Worm (Caenorhabditis elegans) whole organism, early embryonic: ENCODE results near the gene anoh-1.
A peak's percentile ranks its signal among the peaks of the same experiment; 100 is the strongest.

Experiments used
- B0310.2 ChIP-seq: sonication (generic microtip); optimal IDR thresholded peaks from 2 replicates; lab custom pipeline; 2016; ENCODE audit warnings: mild to moderate bottlenecking, missing genetic modification characterization, missing compliant biosample characterization
- F13C5.2 ChIP-seq: sonication (generic microtip); optimal IDR thresholded peaks from 2 replicates; lab custom pipeline; 2017; ENCODE audit warnings: mild to moderate bottlenecking, missing genetic modification characterization, inconsistent platforms, missing compliant biosample characterization
- aly-1 ChIP-seq: sonication (generic microtip); optimal IDR thresholded peaks from 2 replicates; lab custom pipeline; 2016; ENCODE audit warnings: missing genetic modification characterization, missing compliant biosample characterization
- ama-1 ChIP-seq: fragments of 150-350 bp; optimal IDR thresholded peaks from 2 replicates; lab custom pipeline; 2014
- ceh-13 ChIP-seq: fragments of 200-800 bp; sonication (Bioruptor generic); optimal IDR thresholded peaks from 2 replicates; lab custom pipeline; 2018; ENCODE audit warnings: mild to moderate bottlenecking, missing genetic modification characterization, missing compliant biosample characterization
- ceh-36 ChIP-seq: sonication (generic microtip); optimal IDR thresholded peaks from 2 replicates; lab custom pipeline; 2016; ENCODE audit warnings: missing genetic modification characterization, inconsistent platforms, missing compliant biosample characterization
- ets-7 ChIP-seq: sonication (generic microtip); optimal IDR thresholded peaks from 2 replicates; lab custom pipeline; 2016; ENCODE audit warnings: missing genotype, missing genetic modification characterization, missing compliant biosample characterization
- flt-1 ChIP-seq: fragments of 200-800 bp; sonication (Bioruptor generic); IDR thresholded peaks from 2 replicates; pipeline ENCODE4 v1.3.6; 2022; ENCODE audit warnings: missing genetic modification characterization, missing compliant biosample characterization
- hmbx-1 ChIP-seq: sonication (generic microtip); optimal IDR thresholded peaks from 2 replicates; lab custom pipeline; 2016; ENCODE audit warnings: mild to moderate bottlenecking, missing genetic modification characterization, missing compliant biosample characterization
- hmg-4 ChIP-seq: fragments of 200-800 bp; sonication (Bioruptor generic); optimal IDR thresholded peaks from 2 replicates; lab custom pipeline; 2018; ENCODE audit warnings: mild to moderate bottlenecking, missing genetic modification characterization, missing compliant biosample characterization
- hnd-1 ChIP-seq: sonication (generic microtip); optimal IDR thresholded peaks from 2 replicates; lab custom pipeline; 2016; ENCODE audit warnings: missing genetic modification characterization, missing compliant biosample characterization
- pes-1 ChIP-seq: fragments of 200-800 bp; sonication (Bioruptor generic); IDR thresholded peaks from 2 replicates; pipeline ENCODE4 v1.3.6; 2022; ENCODE audit warnings: missing genetic modification reagents, missing genetic modification characterization, missing compliant biosample characterization
- scrt-1 ChIP-seq: fragments of 200-800 bp; sonication (Bioruptor generic); IDR thresholded peaks from 2 replicates; pipeline ENCODE4 v1.3.6; 2022; ENCODE audit warnings: missing genetic modification characterization, missing compliant biosample characterization
- sea-1 ChIP-seq: fragments of 200-800 bp; sonication (Bioruptor generic); conservative IDR thresholded peaks from 2 replicates; pipeline ENCODE4 v1.3.6; 2022; ENCODE audit warnings: missing genetic modification characterization, missing compliant biosample characterization
- tbx-11 ChIP-seq: fragments of 200-800 bp; sonication (Bioruptor generic); IDR thresholded peaks from 2 replicates; pipeline ENCODE4 v1.3.6; 2022; ENCODE audit warnings: missing genetic modification characterization, missing compliant biosample characterization
- tbx-37 ChIP-seq: fragments of 200-800 bp; sonication (Bioruptor generic); conservative IDR thresholded peaks from 2 replicates; pipeline ENCODE4 v1.3.6; 2022; ENCODE audit warnings: missing genetic modification reagents, missing genetic modification characterization, missing compliant biosample characterization
- tra-4 ChIP-seq: sonication (generic microtip); optimal IDR thresholded peaks from 2 replicates; lab custom pipeline; 2017; ENCODE audit warnings: missing genetic modification characterization, missing compliant biosample characterization

Gene anoh-1

ce11 chrIII:13268856-13269255 is 22.5 kb downstream of the anoh-1 start, which contains the start of gene cpf-2:
TSS of gene cpf-2 (minus strand) at chrIII:13268883.
- peak; percentile 12 for TF ChIP-seq tra-4
- TF ChIP-seq aly-1 (tag; lab: Kevin White, UChicago) = peak; percentile 44
- peak; percentile 55; the same call in 1 of the 2 replicates for TF ChIP-seq tbx-37
- TF ChIP-seq F13C5.2 = peak; percentile 93
- peak; percentile 33 for TF ChIP-seq hmbx-1 (tag; lab: Kevin White, UChicago)
- no peak for TF ChIP-seq ets-7 (tag; lab: Kevin White, UChicago)
- TF ChIP-seq flt-1 (GFP tag; lab: Robert Waterston, UW) = peak; percentile 64
- peak; percentile 33 for TF ChIP-seq ceh-13
- TF ChIP-seq pes-1 (GFP tag; lab: Robert Waterston, UW) = peak; percentile 75
- TF ChIP-seq hmg-4 (GFP tag; lab: Kevin White, UChicago) = peak; percentile 73
- TF ChIP-seq ceh-36 (tag; lab: Kevin White, UChicago) = peak; percentile 51
- peak; percentile 65; the same call in 1 of the 2 replicates for TF ChIP-seq tbx-11 (GFP tag; lab: Robert Waterston, UW)
- TF ChIP-seq hnd-1 (tag; lab: Kevin White, UChicago) = peak; percentile 13
- peak; percentile 57; the same call in 1 of the 2 replicates for TF ChIP-seq scrt-1
- no peak for TF ChIP-seq ama-1
- TF ChIP-seq sea-1 (GFP tag; lab: Robert Waterston, UW) = peak; percentile 80
- peak; percentile 33 for TF ChIP-seq B0310.2 (tag; lab: Kevin White, UChicago)

ce11 chrIII:13270896-13271295 is 24.5 kb downstream of the anoh-1 start:
- TF ChIP-seq tra-4 (no peak), hmg-4 (GFP tag; lab: Kevin White, UChicago) (no peak), ceh-13 (no peak), ama-1 (no peak), B0310.2 (tag; lab: Kevin White, UChicago) (no peak), ets-7 (tag; lab: Kevin White, UChicago) (no peak), aly-1 (tag; lab: Kevin White, UChicago) (no peak), tbx-37 (no peak), tbx-11 (GFP tag; lab: Robert Waterston, UW) (no peak), pes-1 (GFP tag; lab: Robert Waterston, UW) (no peak)

- TF ChIP-seq ceh-13 = no peak
- TF ChIP-seq sea-1 (GFP tag; lab: Robert Waterston, UW) = no peak
- TF ChIP-seq hmg-4 (GFP tag; lab: Kevin White, UChicago) = no peak
- TF ChIP-seq tbx-37 = no peak
- TF ChIP-seq scrt-1 = no peak
- TF ChIP-seq flt-1 (GFP tag; lab: Robert Waterston, UW) = no peak
- no peak for TF ChIP-seq hmbx-1 (tag; lab: Kevin White, UChicago)
- TF ChIP-seq pes-1 (GFP tag; lab: Robert Waterston, UW) = no peak
- no peak for TF ChIP-seq aly-1 (tag; lab: Kevin White, UChicago)
- TF ChIP-seq hnd-1 (tag; lab: Kevin White, UChicago) = no peak
- no peak for TF ChIP-seq tbx-11 (GFP tag; lab: Robert Waterston, UW)
- TF ChIP-seq ama-1 = no peak
- TF ChIP-seq ets-7 (tag; lab: Kevin White, UChicago) = no peak
- no peak for TF ChIP-seq ceh-36 (tag; lab: Kevin White, UChicago)
- TF ChIP-seq B0310.2 (tag; lab: Kevin White, UChicago) = no peak
Measured at ce11 chrIII:13272227-13272626, 25.9 kb downstream of the anoh-1 start.

- TF ChIP-seq hmg-4 (GFP tag; lab: Kevin White, UChicago) (no peak), ceh-36 (tag; lab: Kevin White, UChicago) (no peak), hmbx-1 (tag; lab: Kevin White, UChicago) (no peak), tbx-37 (no peak), ama-1 (no peak), tbx-11 (GFP tag; lab: Robert Waterston, UW) (no peak), ceh-13 (no peak), hnd-1 (tag; lab: Kevin White, UChicago) (no peak), F13C5.2 (no peak), B0310.2 (tag; lab: Kevin White, UChicago) (no peak), aly-1 (tag; lab: Kevin White, UChicago) (no peak), pes-1 (GFP tag; lab: Robert Waterston, UW) (no peak), tra-4 (no peak), ets-7 (tag; lab: Kevin White, UChicago) (no peak), scrt-1 (no peak), sea-1 (GFP tag; lab: Robert Waterston, UW) (no peak), flt-1 (GFP tag; lab: Robert Waterston, UW) (no peak)
Measured at ce11 chrIII:13272788-13273187, 26.4 kb downstream of the anoh-1 start.

ce11 chrIII:13275784-13276183 is 29.4 kb downstream of the anoh-1 start:
- TF ChIP-seq hnd-1 (tag; lab: Kevin White, UChicago) = no peak
- TF ChIP-seq hmg-4 (GFP tag; lab: Kevin White, UChicago) = peak; percentile 42
- TF ChIP-seq B0310.2 (tag; lab: Kevin White, UChicago) = no peak
- no peak for TF ChIP-seq tbx-11 (GFP tag; lab: Robert Waterston, UW)

- TF ChIP-seq aly-1 (tag; lab: Kevin White, UChicago) = no peak
- no peak for TF ChIP-seq F13C5.2
- TF ChIP-seq pes-1 (GFP tag; lab: Robert Waterston, UW) = no peak
- no peak for TF ChIP-seq ceh-36 (tag; lab: Kevin White, UChicago)
- TF ChIP-seq tbx-11 (GFP tag; lab: Robert Waterston, UW) = no peak
- TF ChIP-seq scrt-1 = no peak
- TF ChIP-seq tra-4 = no peak
- no peak for TF ChIP-seq B0310.2 (tag; lab: Kevin White, UChicago)
- no peak for TF ChIP-seq hnd-1 (tag; lab: Kevin White, UChicago)
- TF ChIP-seq hmbx-1 (tag; lab: Kevin White, UChicago) = no peak
- TF ChIP-seq sea-1 (GFP tag; lab: Robert Waterston, UW) = no peak
- no peak for TF ChIP-seq ama-1
- no peak for TF ChIP-seq hmg-4 (GFP tag; lab: Kevin White, UChicago)
- TF ChIP-seq ets-7 (tag; lab: Kevin White, UChicago) = no peak
- no peak for TF ChIP-seq ceh-13
Measured at ce11 chrIII:13276958-13277357, 30.6 kb downstream of the anoh-1 start, which contains the start of gene unc-64. TSS of gene unc-64 (plus strand) at chrIII:13277258.

- TF ChIP-seq sea-1 (GFP tag; lab: Robert Waterston, UW) (no peak), scrt-1 (no peak), tbx-37 (no peak), aly-1 (tag; lab: Kevin White, UChicago) (no peak), B0310.2 (tag; lab: Kevin White, UChicago) (no peak), ets-7 (tag; lab: Kevin White, UChicago) (no peak), ceh-13 (no peak), hmbx-1 (tag; lab: Kevin White, UChicago) (no peak), pes-1 (GFP tag; lab: Robert Waterston, UW) (no peak), ceh-36 (tag; lab: Kevin White, UChicago) (no peak), flt-1 (GFP tag; lab: Robert Waterston, UW) (no peak), tra-4 (no peak), hmg-4 (GFP tag; lab: Kevin White, UChicago) (no peak), ama-1 (no peak), F13C5.2 (no peak), hnd-1 (tag; lab: Kevin White, UChicago) (no peak), tbx-11 (GFP tag; lab: Robert Waterston, UW) (no peak)
Measured at ce11 chrIII:13277881-13278500, 31.6 kb downstream of the anoh-1 start.
